Worm (Caenorhabditis elegans) whole organism, L4 larva: ENCODE data around the gene F45E12.5.

Experiments
- Y5F2A.4 ChIP-seq: fragments of 200-800 bp; sonication (Bioruptor generic); optimal IDR thresholded peaks from 2 replicates; lab custom pipeline; 2018; ENCODE audit warnings: mild to moderate bottlenecking, missing genetic modification characterization, missing compliant biosample characterization
- dve-1 ChIP-seq: sonication (generic microtip); optimal IDR thresholded peaks from 2 replicates; lab custom pipeline; 2017; ENCODE audit warnings: antibody characterized with exemption, mild to moderate bottlenecking, missing genetic modification characterization, missing compliant biosample characterization; ENCODE audit not compliant: insufficient read depth
- fkh-10 ChIP-seq: fragments of 150-350 bp; optimal IDR thresholded peaks from 2 replicates; lab custom pipeline; 2014; ENCODE audit warnings: missing biosample characterization, missing genetic modification reagents, missing genetic modification characterization
- hlh-11 ChIP-seq: fragments of 200-800 bp; sonication (Bioruptor generic); optimal IDR thresholded peaks from 2 replicates; lab custom pipeline; 2018; ENCODE audit warnings: mild to moderate bottlenecking, missing genetic modification characterization, missing compliant biosample characterization
- nhr-237 ChIP-seq: sonication (generic microtip); optimal IDR thresholded peaks from 2 replicates; lab custom pipeline; 2017; ENCODE audit warnings: missing biosample characterization, missing genetic modification characterization
- pqm-1 ChIP-seq: sonication (generic microtip); optimal IDR thresholded peaks from 2 replicates; lab custom pipeline; 2017; ENCODE audit warnings: missing biosample characterization, missing genetic modification characterization
- zag-1 ChIP-seq: fragments of 150-350 bp; optimal IDR thresholded peaks from 2 replicates; lab custom pipeline; 2014; ENCODE audit warnings: missing biosample characterization, missing genetic modification characterization
- zfp-3 ChIP-seq: fragments of 200-800 bp; sonication (Bioruptor generic); conservative IDR thresholded peaks from 2 replicates; pipeline ENCODE4 v1.3.6; 2022; ENCODE audit warnings: missing genetic modification reagents, missing genetic modification characterization, missing compliant biosample characterization

DNA sequence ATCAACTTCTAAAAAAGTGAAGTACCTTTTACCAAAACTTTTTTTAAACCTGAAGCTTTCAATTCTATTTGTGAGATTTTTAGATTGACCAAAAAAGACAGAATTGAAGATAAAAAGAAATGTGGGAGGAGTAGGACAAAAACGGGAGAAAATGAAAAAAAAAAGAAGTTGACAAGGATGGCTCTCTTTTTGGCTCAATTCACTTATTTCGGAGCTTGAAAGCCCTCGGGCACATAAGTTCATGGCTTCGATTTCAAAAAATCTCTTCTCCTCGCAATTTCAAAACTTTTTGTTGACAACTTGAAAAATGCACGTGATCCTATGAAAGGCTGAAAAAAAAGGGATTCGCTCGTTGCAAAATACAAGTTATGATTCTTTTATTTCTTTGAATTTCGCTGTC lies 16.3 kb upstream of the F45E12.5 start:
- TF ChIP-seq dve-1 (tag; lab: Kevin White, UChicago) (no peak), fkh-10 (GFP tag; lab: Kevin White, UChicago) (peak; percentile 22), Y5F2A.4 (GFP tag; lab: Kevin White, UChicago) (no peak), hlh-11 (no peak), nhr-237 (tag; lab: Kevin White, UChicago) (no peak), pqm-1 (no peak), zfp-3 (GFP tag; lab: Robert Waterston, UW) (no peak), zag-1 (no peak)
